Worm (Caenorhabditis elegans): ENCODE measurements around the gene srh-24.

DNA sequence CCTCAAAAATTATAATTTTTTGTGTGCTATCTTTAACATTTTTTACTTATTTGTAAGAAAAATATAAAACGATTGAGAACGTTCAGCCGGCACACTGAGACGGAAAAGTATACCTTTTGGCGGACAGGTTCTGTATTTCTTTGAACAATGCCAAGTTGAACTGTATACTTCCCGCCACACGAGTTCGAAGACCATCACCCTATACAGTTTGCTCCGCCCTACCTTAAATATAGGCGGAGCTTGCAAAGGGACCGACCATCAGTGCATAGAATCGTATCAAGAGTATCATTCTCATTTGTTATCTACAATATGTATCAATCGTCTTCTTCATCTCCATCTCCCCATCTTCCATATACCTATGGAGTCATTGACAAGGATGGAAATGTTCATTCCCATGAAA lies 24.0 kb upstream of the srh-24 start, which contains the start of gene end-1:
- TF ChIP-seq nhr-27 (tag; optimal IDR thresholded peaks at IDR 0.05): no peak
- no peak for TF ChIP-seq ekl-4 (GFP tag; IDR thresholded peaks at IDR 0.05)
- no peak for TF ChIP-seq ama-1 (optimal IDR thresholded peaks at IDR 0.05)
- TF ChIP-seq ama-1 (GFP tag; optimal IDR thresholded peaks at IDR 0.05): no peak
- TF ChIP-seq chd-7 (tag; optimal IDR thresholded peaks at IDR 0.05): no peak
- TF ChIP-seq pha-4 (tag; optimal IDR thresholded peaks at IDR 0.05): no peak
- no peak for TF ChIP-seq F22D6.2 (tag; optimal IDR thresholded peaks at IDR 0.05)

Data from whole organism, young adult.